Worm (Caenorhabditis elegans): ENCODE data around the gene igcm-1.

ce11 chrX:873634-874033, 22.3 kb upstream of the igcm-1 start:
- no peak for TF ChIP-seq ztf-11 (tag; optimal IDR thresholded peaks at IDR 0.05)
- TF ChIP-seq egl-27 (tag; optimal IDR thresholded peaks at IDR 0.05): no peak
- TF ChIP-seq skn-1 (tag; optimal IDR thresholded peaks at IDR 0.05): no peak
- no peak for TF ChIP-seq aly-2 (tag; optimal IDR thresholded peaks at IDR 0.05)
- no peak for TF ChIP-seq nhr-237 (tag; optimal IDR thresholded peaks at IDR 0.05)
- TF ChIP-seq ceh-82 (tag; optimal IDR thresholded peaks at IDR 0.05): no peak
- TF ChIP-seq elt-2 (tag; optimal IDR thresholded peaks at IDR 0.05): no peak
- TF ChIP-seq nhr-77 (tag; optimal IDR thresholded peaks at IDR 0.05): no peak
- no peak for TF ChIP-seq nhr-11 (tag; optimal IDR thresholded peaks at IDR 0.05)
- TF ChIP-seq fkh-2 (tag; optimal IDR thresholded peaks at IDR 0.05): no peak
- TF ChIP-seq unc-62 (GFP tag; optimal IDR thresholded peaks at IDR 0.05): no peak

All from whole organism, L3 larva.